Fruit fly (Drosophila melanogaster): ENCODE measurements around the gene bocks.

The bocks gene

dm6 chr3R:9563240-9563992 is 27.4 kb downstream of the bocks start, which contains the start of the genes CG9393 and Vps45 (continued):
- TF ChIP-seq CG12299 (tag; optimal IDR thresholded peaks at IDR 0.05), result no peak
- TF ChIP-seq dati (GFP tag; IDR thresholded peaks at IDR 0.05), result no peak
- TF ChIP-seq NFAT (GFP tag; IDR thresholded peaks at IDR 0.05), result peak; percentile 35; the same call in 1 of the 2 replicates
- TF ChIP-seq Poxn (GFP tag; IDR thresholded peaks at IDR 0.05), result no peak
- TF ChIP-seq CG16813 (GFP tag; IDR thresholded peaks at IDR 0.05; ENCODE audit: partially characterized antibody), result peak; percentile 95
- TF ChIP-seq Drgx (GFP tag; IDR thresholded peaks at IDR 0.05), result no peak
- no peak for TF ChIP-seq repo (GFP tag; optimal IDR thresholded peaks at IDR 0.05)
- no peak for TF ChIP-seq CG8388 (GFP tag; optimal IDR thresholded peaks at IDR 0.05)
- TF ChIP-seq HLH3B (GFP tag; IDR thresholded peaks at IDR 0.05), result no peak; the same call in 1 of the 2 replicates
- no peak for TF ChIP-seq CG3838 (GFP tag; optimal IDR thresholded peaks at IDR 0.05)
- TF ChIP-seq dimm (GFP tag; IDR thresholded peaks at IDR 0.05), result no peak
- peak; percentile 71 for TF ChIP-seq CG9817 (tag; optimal IDR thresholded peaks at IDR 0.05)
- no peak for TF ChIP-seq ase (GFP tag; IDR thresholded peaks at IDR 0.05)
- peak; percentile 81 for TF ChIP-seq pho (GFP tag; optimal IDR thresholded peaks at IDR 0.05)
- peak; percentile 95 for TF ChIP-seq vnd (GFP tag; IDR thresholded peaks at IDR 0.05; ENCODE audit: partially characterized antibody)
- TF ChIP-seq CG9727 (GFP tag; optimal IDR thresholded peaks at IDR 0.05), result peak; percentile 67
- TF ChIP-seq CG43689 (GFP tag; IDR thresholded peaks at IDR 0.05), result no peak
- peak; percentile 8 for TF ChIP-seq cwo (GFP tag; optimal IDR thresholded peaks at IDR 0.05)
- TF ChIP-seq mirr (GFP tag; optimal IDR thresholded peaks at IDR 0.05), result peak; percentile 29
- peak; percentile 70 for TF ChIP-seq tin (GFP tag; optimal IDR thresholded peaks at IDR 0.05)
- no peak for TF ChIP-seq D (optimal IDR thresholded peaks at IDR 0.05)
- TF ChIP-seq D (GFP tag; optimal IDR thresholded peaks at IDR 0.05), result no peak
- no peak for TF ChIP-seq Spps (tag; optimal IDR thresholded peaks at IDR 0.05)
- no peak for TF ChIP-seq Usf (GFP tag; optimal IDR thresholded peaks at IDR 0.05)
- no peak for TF ChIP-seq salm (tag; optimal IDR thresholded peaks at IDR 0.05)
- TF ChIP-seq Neu2 (GFP tag; optimal IDR thresholded peaks at IDR 0.05; ENCODE audit: borderline replicate concordance), result peak; percentile 5
- peak; percentile 71 for TF ChIP-seq GATAe (GFP tag; conservative IDR thresholded peaks at IDR 0.05)
- TF ChIP-seq CG4820 (GFP tag; optimal IDR thresholded peaks at IDR 0.05), result peak; percentile 50
- peak; percentile 65 for TF ChIP-seq hkb (optimal IDR thresholded peaks at IDR 0.05)
- TF ChIP-seq hkb (GFP tag; IDR thresholded peaks at IDR 0.05), result 0 out of 2 replicates have a peak, but pooled peaks have one; percentile 25
- no peak for TF ChIP-seq Hr39 (optimal IDR thresholded peaks at IDR 0.05)
- peak; percentile 57 for TF ChIP-seq CG16863 (GFP tag; optimal IDR thresholded peaks at IDR 0.05)
- TF ChIP-seq Lpt (GFP tag; optimal IDR thresholded peaks at IDR 0.05), result no peak
- TF ChIP-seq Dbx (GFP tag; IDR thresholded peaks at IDR 0.05), result peak; percentile 80
- no peak for TF ChIP-seq CG31441 (GFP tag; IDR thresholded peaks at IDR 0.05)
- TF ChIP-seq CG15601 (tag; optimal IDR thresholded peaks at IDR 0.05), result peak; percentile 64
- TF ChIP-seq Myb (GFP tag; optimal IDR thresholded peaks at IDR 0.05), result peak; percentile 72
- peak; percentile 7 for TF ChIP-seq CG8944 (GFP tag; optimal IDR thresholded peaks at IDR 0.05)
- peak; percentile 60 for TF ChIP-seq CG17186 (GFP tag; optimal IDR thresholded peaks at IDR 0.05)
- no peak for TF ChIP-seq disco-r (GFP tag; optimal IDR thresholded peaks at IDR 0.05)
- no peak for TF ChIP-seq unpg (GFP tag; optimal IDR thresholded peaks at IDR 0.05)
- no peak for TF ChIP-seq CG10147 (GFP tag; optimal IDR thresholded peaks at IDR 0.05)
- peak; percentile 50 for TF ChIP-seq pnt (GFP tag; optimal IDR thresholded peaks at IDR 0.05)
- TF ChIP-seq wdn (GFP tag; IDR thresholded peaks at IDR 0.05), result no peak
- TF ChIP-seq Ets97D (GFP tag; optimal IDR thresholded peaks at IDR 0.05), result peak; percentile 77
- no peak for TF ChIP-seq CG4360 (GFP tag; IDR thresholded peaks at IDR 0.05)
- TF ChIP-seq Xbp1 (GFP tag; optimal IDR thresholded peaks at IDR 0.05), result peak; percentile 71
- peak; percentile 45 for TF ChIP-seq CG10979 (tag; optimal IDR thresholded peaks at IDR 0.05)
- TF ChIP-seq br (optimal IDR thresholded peaks at IDR 0.05), result no peak
- TF ChIP-seq Abd-B (GFP tag; optimal IDR thresholded peaks at IDR 0.05), result peak; percentile 72
- TF ChIP-seq z (GFP tag; IDR thresholded peaks at IDR 0.05), result no peak
- no peak for TF ChIP-seq pb (GFP tag; optimal IDR thresholded peaks at IDR 0.05)

Data from whole organism, embryonic.